Worm (Caenorhabditis elegans): Measurements from ENCODE around the gene hsp-60.

Gene hsp-60

ce11 chrIII:1618915-1619314 lies 627 bp upstream of the hsp-60 start, which contains the start of gene Y22D7AL.10 (continued):
- TF ChIP-seq efl-1 (GFP tag; optimal IDR thresholded peaks at IDR 0.05) (peak; percentile 94), F49E8.2 (tag; optimal IDR thresholded peaks at IDR 0.05; ENCODE audit: insufficient read depth) (peak; percentile 96), dpl-1 (GFP tag; optimal IDR thresholded peaks at IDR 0.05) (peak; percentile 92), madf-10 (tag; optimal IDR thresholded peaks at IDR 0.05) (peak; percentile 92), attf-6 (GFP tag; IDR thresholded peaks at IDR 0.05) (peak; percentile 87), hmg-1.2 (GFP tag; IDR thresholded peaks at IDR 0.05) (peak; percentile 88), Y95B8A.8 (GFP tag; IDR thresholded peaks at IDR 0.05) (peak; percentile 99), K11D2.4 (GFP tag; IDR thresholded peaks at IDR 0.05) (peak; percentile 97), mcd-1 (GFP tag; IDR thresholded peaks at IDR 0.05) (peak; percentile 98), B0035.1 (tag; optimal IDR thresholded peaks at IDR 0.05) (peak; percentile 94), hmg-20 (GFP tag; IDR thresholded peaks at IDR 0.05) (peak; percentile 91), Y56A3A.18 (GFP tag; IDR thresholded peaks at IDR 0.05) (peak; percentile 97), rpc-1 (optimal IDR thresholded peaks at IDR 0.05) (peak; percentile 90), rpc-1 (tag; optimal IDR thresholded peaks at IDR 0.05) (peak; percentile 8), F57A8.1 (GFP tag; optimal IDR thresholded peaks at IDR 0.05) (peak; percentile 81), zfh-2 (GFP tag; conservative IDR thresholded peaks at IDR 0.05) (peak; percentile 99), snpc-3.4 (tag; optimal IDR thresholded peaks at IDR 0.05) (peak; percentile 96), ets-4 (GFP tag; optimal IDR thresholded peaks at IDR 0.05) (peak; percentile 68), madf-8 (GFP tag; conservative IDR thresholded peaks at IDR 0.05) (peak; percentile 92), K12H6.12 (tag; optimal IDR thresholded peaks at IDR 0.05) (peak; percentile 97), F39B2.1 (GFP tag; IDR thresholded peaks at IDR 0.05) (peak; percentile 91), pbrm-1 (GFP tag; IDR thresholded peaks at IDR 0.05) (peak; percentile 99), C06A6.2 (GFP tag; conservative IDR thresholded peaks at IDR 0.05) (peak; percentile 100), nhr-90 (tag; optimal IDR thresholded peaks at IDR 0.05) (peak; percentile 82), sea-2 (GFP tag; IDR thresholded peaks at IDR 0.05) (peak; percentile 68; the same call in 1 of the 2 replicates), gei-17 (GFP tag; optimal IDR thresholded peaks at IDR 0.05) (peak; percentile 91), aptf-3 (GFP tag; IDR thresholded peaks at IDR 0.05) (0 out of 2 replicates have a peak, but pooled peaks have one; percentile 41), bed-1 (GFP tag; IDR thresholded peaks at IDR 0.05) (no peak), him-1 (tag; optimal IDR thresholded peaks at IDR 0.05) (peak; percentile 68), lin-26 (GFP tag; IDR thresholded peaks at IDR 0.05) (peak; percentile 81), ceh-58 (GFP tag; IDR thresholded peaks at IDR 0.05) (no peak; the same call in 1 of the 2 replicates), F37B4.10 (GFP tag; IDR thresholded peaks at IDR 0.05) (peak; percentile 96), attf-5 (GFP tag; optimal IDR thresholded peaks at IDR 0.05) (peak; percentile 95), F22D6.2 (tag; optimal IDR thresholded peaks at IDR 0.05) (peak; percentile 87), madf-6 (GFP tag; IDR thresholded peaks at IDR 0.05) (peak; percentile 97), Y79H2A.3 (GFP tag; conservative IDR thresholded peaks at IDR 0.05) (peak; percentile 90)

DNA sequence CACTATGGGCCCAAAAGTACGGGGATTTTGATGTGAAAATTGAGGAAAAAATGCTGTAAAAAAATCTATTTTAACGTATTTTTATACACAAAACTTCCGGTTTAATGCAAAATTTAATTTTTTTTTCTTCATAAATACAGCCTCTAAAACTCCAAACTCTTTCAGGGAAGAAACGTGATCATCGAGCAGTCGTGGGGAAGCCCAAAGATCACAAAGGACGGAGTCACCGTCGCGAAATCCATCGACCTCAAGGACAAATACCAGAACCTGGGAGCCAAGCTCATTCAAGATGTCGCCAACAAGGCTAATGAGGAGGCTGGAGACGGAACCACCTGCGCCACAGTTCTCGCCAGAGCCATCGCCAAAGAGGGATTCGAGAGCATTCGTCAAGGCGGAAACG lies 348 bp downstream of the hsp-60 start:
- 0 out of 2 replicates have a peak, but pooled peaks have one; percentile 42 for TF ChIP-seq madf-3 (GFP tag; IDR thresholded peaks at IDR 0.05)
- no peak for TF ChIP-seq atf-7 (tag; optimal IDR thresholded peaks at IDR 0.05)
- TF ChIP-seq bed-2 (GFP tag; IDR thresholded peaks at IDR 0.05), result no peak
- TF ChIP-seq egl-44 (GFP tag; IDR thresholded peaks at IDR 0.05), result no peak
- TF ChIP-seq snpc-1.1 (tag; optimal IDR thresholded peaks at IDR 0.05; ENCODE audit: insufficient read depth), result no peak
- TF ChIP-seq B0035.1 (tag; optimal IDR thresholded peaks at IDR 0.05), result no peak
- TF ChIP-seq mel-28 (tag; optimal IDR thresholded peaks at IDR 0.05; ENCODE audit: borderline replicate concordance), result no peak
- TF ChIP-seq ceh-100 (GFP tag; IDR thresholded peaks at IDR 0.05), result no peak
- TF ChIP-seq aptf-3 (GFP tag; IDR thresholded peaks at IDR 0.05), result no peak
- TF ChIP-seq ceh-79 (tag; optimal IDR thresholded peaks at IDR 0.05), result no peak
- peak; percentile 55; the same call in 1 of the 2 replicates for TF ChIP-seq lin-26 (GFP tag; IDR thresholded peaks at IDR 0.05)
- TF ChIP-seq dox-1 (GFP tag; IDR thresholded peaks at IDR 0.05), result peak; percentile 58
- TF ChIP-seq nhr-179 (tag; optimal IDR thresholded peaks at IDR 0.05), result no peak
- no peak for TF ChIP-seq hmg-20 (GFP tag; IDR thresholded peaks at IDR 0.05)
- TF ChIP-seq ztf-25 (GFP tag; IDR thresholded peaks at IDR 0.05), result no peak
- TF ChIP-seq zfh-2 (GFP tag; conservative IDR thresholded peaks at IDR 0.05), result 0 out of 2 replicates have a peak, but pooled peaks have one; percentile 43
- no peak for TF ChIP-seq ztf-22 (GFP tag; optimal IDR thresholded peaks at IDR 0.05)
- TF ChIP-seq chd-7 (tag; optimal IDR thresholded peaks at IDR 0.05), result no peak
- no peak for TF ChIP-seq attf-5 (GFP tag; optimal IDR thresholded peaks at IDR 0.05)
- TF ChIP-seq die-1 (tag; optimal IDR thresholded peaks at IDR 0.05), result no peak

All from whole organism, young adult.